Fruit fly (Drosophila melanogaster) whole organism: Measurements from ENCODE around the gene Ugt35A1.

Source experiments
- CG8478 ChIP-seq: fragments of >200 bp; optimal IDR thresholded peaks from 2 replicates; lab custom pipeline; 2018; ENCODE audit warnings: inconsistent platforms
- Dll ChIP-seq: fragments of >200 bp; optimal IDR thresholded peaks from 2 replicates; lab custom pipeline; 2017
- EcR ChIP-seq, 2 experiments: fragments of >200 bp; optimal IDR thresholded peaks; 2 replicates each; lab custom pipeline; 2017; ENCODE audit warnings: missing biosample characterization in 2 of 2, missing genetic modification characterization in 2 of 2, missing genetic modification reagents in 2 of 2
- pan ChIP-seq: fragments of >200 bp; optimal IDR thresholded peaks from 2 replicates; lab custom pipeline; 2017
- psq ChIP-seq: fragments of >200 bp; optimal IDR thresholded peaks from 2 replicates; lab custom pipeline; 2017
- usp ChIP-seq: fragments of >200 bp; optimal IDR thresholded peaks from 2 replicates; lab custom pipeline; 2017; ENCODE audit warnings: missing biosample characterization, missing genetic modification characterization, mixed read lengths

Ugt35A1 gene

dm6 chr3R:11165974-11166373 is 6.5 kb downstream of the Ugt35A1 start, which contains the start of gene Ugt35E1:
Ugt35E1 (minus strand) TSS chr3R:11166074.
- TF ChIP-seq CG8478 (lab: Kevin White, UChicago): no peak
- no peak for TF ChIP-seq pan (lab: Kevin White, UChicago)
- no peak for TF ChIP-seq usp
- TF ChIP-seq EcR (GFP tag; optimal IDR thresholded peaks at IDR 0.05; lab: Kevin White, UChicago): no peak
- TF ChIP-seq Dll (lab: Kevin White, UChicago): no peak
- no peak for TF ChIP-seq psq (lab: Kevin White, UChicago)

- TF ChIP-seq CG8478 (lab: Kevin White, UChicago) (no peak), pan (lab: Kevin White, UChicago) (no peak), EcR (GFP tag; optimal IDR thresholded peaks at IDR 0.05; lab: Kevin White, UChicago) (no peak), usp (no peak), Dll (lab: Kevin White, UChicago) (no peak), psq (lab: Kevin White, UChicago) (no peak)
Measured at dm6 chr3R:11160907-11161306, 11.6 kb downstream of the Ugt35A1 start, which contains the start of gene CG4757. CG4757 (plus strand) TSS chr3R:11161207.

- TF ChIP-seq EcR (GFP tag; optimal IDR thresholded peaks at IDR 0.05; lab: Kevin White, UChicago): no peak
- peak; percentile 20 for TF ChIP-seq Dll (lab: Kevin White, UChicago)
Measured at dm6 chr3R:11156858-11157257, 15.6 kb downstream of the Ugt35A1 start, which contains the start of gene Ugt302C1. Ugt302C1 (plus strand) TSS chr3R:11157098.

dm6 chr3R:11154576-11155113 is 17.8 kb downstream of the Ugt35A1 start, which contains the start of gene Ugt302E1:
Ugt302E1 (plus strand) TSS chr3R:11154626.
- no peak for TF ChIP-seq usp

DNA sequence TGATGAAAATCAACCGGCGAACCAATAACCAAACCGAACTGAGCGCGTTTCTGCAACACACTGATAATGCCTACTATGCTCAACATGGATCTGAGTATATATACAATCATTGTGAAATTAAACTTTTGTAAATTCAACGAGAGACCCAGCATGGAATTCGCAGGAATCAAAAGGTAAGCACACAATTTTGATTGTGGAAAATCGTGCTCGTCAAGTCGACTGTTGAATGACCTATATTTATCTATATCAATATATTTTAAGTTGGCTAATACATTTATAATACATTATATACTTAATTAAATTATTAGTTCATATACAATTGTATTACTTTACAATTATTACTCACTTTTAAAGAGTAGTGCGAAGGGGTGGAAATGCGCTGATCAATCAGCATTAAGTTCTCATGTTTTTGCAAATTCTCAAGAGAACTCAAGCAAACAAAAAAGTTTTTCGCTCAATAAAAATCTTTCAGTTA is 18.6 kb downstream of the Ugt35A1 start, which contains the start of gene Ugt302K1:
Gene Ugt302K1, minus strand, starts transcription at position 51 of the 475 bp plus-strand sequence.
- no peak for TF ChIP-seq psq (lab: Kevin White, UChicago)
- no peak for TF ChIP-seq Dll (lab: Kevin White, UChicago)
- no peak for TF ChIP-seq usp
- no peak for TF ChIP-seq pan (lab: Kevin White, UChicago)
- no peak for TF ChIP-seq EcR (GFP tag; optimal IDR thresholded peaks at IDR 0.05; lab: Kevin White, UChicago)
- TF ChIP-seq CG8478 (lab: Kevin White, UChicago): no peak

DNA sequence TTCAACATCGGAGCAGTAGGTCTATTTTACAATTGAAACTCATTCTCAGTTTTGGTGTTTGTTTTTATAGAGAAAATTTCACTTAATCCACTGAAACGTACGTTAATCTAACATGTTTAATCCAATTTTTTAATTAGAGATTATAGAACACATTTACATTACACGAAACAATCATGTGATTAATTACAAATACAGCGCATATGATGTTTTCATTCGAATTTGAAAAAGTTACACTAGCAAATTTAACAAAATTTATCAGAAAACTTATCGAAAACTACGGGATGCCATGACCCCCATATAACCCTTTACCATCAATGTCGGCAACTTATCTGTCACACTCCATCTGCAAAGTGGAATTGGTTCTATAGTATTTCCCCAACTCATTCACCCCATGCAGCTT is 27.3 kb downstream of the Ugt35A1 start, which contains the start of gene CheA86a:
Gene CheA86a, minus strand, starts transcription at position 101 of the 400 bp plus-strand sequence.
- TF ChIP-seq Dll (lab: Kevin White, UChicago) (no peak), psq (lab: Kevin White, UChicago) (no peak), usp (no peak), EcR (GFP tag; optimal IDR thresholded peaks at IDR 0.05; lab: Kevin White, UChicago) (no peak), CG8478 (lab: Kevin White, UChicago) (no peak), pan (lab: Kevin White, UChicago) (no peak)

DNA sequence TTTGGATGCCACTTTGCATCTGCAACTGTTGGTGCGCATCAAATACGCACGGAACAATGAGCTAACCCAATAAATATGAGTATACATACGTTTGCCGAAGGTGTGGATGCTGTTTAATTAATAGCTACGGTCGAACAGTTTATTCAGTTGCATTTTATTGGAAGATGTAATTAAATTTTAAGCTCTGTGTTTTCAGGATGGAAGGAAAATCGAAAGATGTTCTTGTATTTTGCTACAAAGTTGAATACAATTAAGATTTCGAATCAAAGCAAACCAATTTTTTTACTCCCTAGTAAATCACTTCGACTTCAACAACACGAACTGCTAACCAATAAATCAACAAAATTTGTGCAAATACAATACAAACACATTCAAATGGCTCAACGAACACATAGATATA is 35.6 kb downstream of the Ugt35A1 start, which contains the start of gene mAcon2:
Gene mAcon2, plus strand, starts transcription at position 301 of the 400 bp plus-strand sequence.
- TF ChIP-seq usp (no peak), pan (lab: Kevin White, UChicago) (no peak), psq (lab: Kevin White, UChicago) (no peak), CG8478 (lab: Kevin White, UChicago) (no peak), EcR (GFP tag; optimal IDR thresholded peaks at IDR 0.05; lab: Kevin White, UChicago) (no peak), Dll (lab: Kevin White, UChicago) (no peak)

DNA sequence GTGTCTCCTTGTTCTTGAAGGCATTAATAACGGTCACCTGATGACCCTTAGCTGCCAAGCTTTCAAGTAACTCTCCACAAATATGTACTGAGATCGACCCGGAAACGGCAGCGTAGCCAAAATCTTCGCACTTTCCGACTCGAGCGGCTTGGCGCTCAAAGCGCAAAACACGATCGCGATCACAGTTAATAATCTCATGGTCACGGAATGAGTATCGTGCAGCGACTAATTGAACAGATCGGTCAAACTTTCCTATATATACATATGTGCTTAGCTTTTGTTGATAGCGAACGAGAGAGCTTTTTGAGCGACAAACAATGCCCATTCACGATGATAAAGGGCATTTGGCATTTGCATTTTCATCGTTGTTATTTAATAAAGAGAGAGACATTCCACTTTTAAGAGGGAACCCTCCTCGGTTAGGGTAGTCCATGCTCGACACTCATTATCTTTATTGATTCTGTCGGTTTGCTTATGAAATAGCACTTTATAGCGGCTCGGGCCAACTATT is 44.3 kb downstream of the Ugt35A1 start, which contains the start of gene Ugt35C1:
Gene Ugt35C1, minus strand, starts transcription at position 213 of the 511 bp plus-strand sequence.
- TF ChIP-seq psq (lab: Kevin White, UChicago) (no peak), CG8478 (lab: Kevin White, UChicago) (no peak), Dll (lab: Kevin White, UChicago) (no peak), pan (lab: Kevin White, UChicago) (no peak), usp (no peak), EcR (GFP tag; optimal IDR thresholded peaks at IDR 0.05; lab: Kevin White, UChicago) (no peak)

DNA sequence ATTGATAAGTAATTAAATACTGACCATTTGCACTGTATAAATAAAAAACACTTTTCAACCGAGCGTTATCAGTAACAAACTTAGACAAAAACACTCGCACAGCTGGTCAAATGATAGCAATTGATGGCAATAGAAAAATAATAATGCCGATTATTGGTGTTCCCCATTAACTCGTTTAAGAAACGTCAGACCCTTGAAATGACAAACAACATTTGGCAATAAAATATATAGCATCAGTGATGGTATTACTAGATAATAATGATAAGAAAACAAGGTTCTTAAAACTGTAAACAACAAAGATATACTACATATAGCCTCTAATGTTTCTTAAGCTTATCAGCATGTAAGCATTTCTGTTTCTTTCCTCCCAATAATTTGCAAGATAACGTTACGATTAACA is 46.1 kb downstream of the Ugt35A1 start:
- TF ChIP-seq usp (no peak), EcR (GFP tag; optimal IDR thresholded peaks at IDR 0.05; lab: Kevin White, UChicago) (no peak), Dll (lab: Kevin White, UChicago) (no peak), pan (lab: Kevin White, UChicago) (no peak), psq (lab: Kevin White, UChicago) (no peak), CG8478 (lab: Kevin White, UChicago) (no peak)
